Worm (Caenorhabditis elegans): ENCODE data around the gene tag-243.

Gene tag-243

ce11 chrIII:4688356-4688755 lies at the start of gene tag-243:
Gene tag-243 (minus strand): TSS chrIII:4688456.
- TF ChIP-seq nhr-77 (tag; optimal IDR thresholded peaks at IDR 0.05) = no peak
- TF ChIP-seq rnt-1 (tag; optimal IDR thresholded peaks at IDR 0.05) = peak; percentile 7
- no peak for TF ChIP-seq unc-30 (tag; optimal IDR thresholded peaks at IDR 0.05)
- peak; percentile 5 for TF ChIP-seq nhr-71 (tag; optimal IDR thresholded peaks at IDR 0.05)

ce11 chrIII:4735443-4735842 lies 47.2 kb upstream of the tag-243 start, which contains the start of gene F17C8.7:
Gene F17C8.7 (plus strand): TSS chrIII:4735743.
- no peak for TF ChIP-seq dpl-1 (GFP tag; optimal IDR thresholded peaks at IDR 0.05)
- TF ChIP-seq lin-13 (GFP tag; optimal IDR thresholded peaks at IDR 0.05) = no peak

ce11 chrIII:4734056-4734455 lies 45.8 kb upstream of the tag-243 start, which contains the start of gene F17C8.9:
Gene F17C8.9 (plus strand): TSS chrIII:4734356.
- TF ChIP-seq unc-62 (GFP tag; optimal IDR thresholded peaks at IDR 0.05) (no peak), sox-4 (tag; optimal IDR thresholded peaks at IDR 0.05) (no peak), nhr-90 (tag; optimal IDR thresholded peaks at IDR 0.05; ENCODE audit: poor library complexity) (no peak), ces-1 (GFP tag; optimal IDR thresholded peaks at IDR 0.05) (no peak), pax-3 (tag; optimal IDR thresholded peaks at IDR 0.05) (no peak), efl-1 (optimal IDR thresholded peaks at IDR 0.05) (no peak), efl-1 (GFP tag; optimal IDR thresholded peaks at IDR 0.05 in 1 of 2) (no peak), nhr-76 (tag; optimal IDR thresholded peaks at IDR 0.05) (no peak), rnt-1 (tag; optimal IDR thresholded peaks at IDR 0.05) (no peak), unc-30 (tag; optimal IDR thresholded peaks at IDR 0.05) (no peak), tbx-2 (tag; optimal IDR thresholded peaks at IDR 0.05) (no peak), hlh-17 (GFP tag; optimal IDR thresholded peaks at IDR 0.05; ENCODE audit: borderline replicate concordance) (no peak), aly-2 (tag; optimal IDR thresholded peaks at IDR 0.05) (no peak), snpc-4 (tag; optimal IDR thresholded peaks at IDR 0.05) (no peak)

ce11 chrIII:4731295-4731988 lies 43.2 kb upstream of the tag-243 start, which contains the start of gene F17C8.3:
Gene F17C8.3 (plus strand): TSS chrIII:4731938.
- TF ChIP-seq ceh-8 (GFP tag; optimal IDR thresholded peaks at IDR 0.05) = no peak
- TF ChIP-seq snu-23 (GFP tag; optimal IDR thresholded peaks at IDR 0.05) = peak; percentile 53
- no peak for TF ChIP-seq egl-27 (tag; optimal IDR thresholded peaks at IDR 0.05)
- TF ChIP-seq C34B4.2 (tag; optimal IDR thresholded peaks at IDR 0.05) = no peak
- TF ChIP-seq lin-14 (GFP tag; optimal IDR thresholded peaks at IDR 0.05) = peak; percentile 83
- TF ChIP-seq vab-15 (tag; optimal IDR thresholded peaks at IDR 0.05) = no peak
- no peak for TF ChIP-seq C16A3.4 (tag; optimal IDR thresholded peaks at IDR 0.05)
- TF ChIP-seq mef-2 (tag; optimal IDR thresholded peaks at IDR 0.05) = no peak
- no peak for TF ChIP-seq Y116A8C.19 (tag; optimal IDR thresholded peaks at IDR 0.05; ENCODE audit: borderline replicate concordance)
- TF ChIP-seq nhr-76 (tag; optimal IDR thresholded peaks at IDR 0.05) = no peak
- no peak for TF ChIP-seq nhr-11 (tag; optimal IDR thresholded peaks at IDR 0.05)
- no peak for TF ChIP-seq nhr-77 (tag; optimal IDR thresholded peaks at IDR 0.05)
- TF ChIP-seq fkh-10 (GFP tag; optimal IDR thresholded peaks at IDR 0.05) = no peak
- TF ChIP-seq unc-86 (tag; optimal IDR thresholded peaks at IDR 0.05) = no peak
- TF ChIP-seq irx-1 (tag; optimal IDR thresholded peaks at IDR 0.05) = no peak
- TF ChIP-seq efl-3 (GFP tag; optimal IDR thresholded peaks at IDR 0.05) = no peak
- peak; percentile 88 for TF ChIP-seq dsc-1 (tag; optimal IDR thresholded peaks at IDR 0.05)
- TF ChIP-seq nhr-90 (tag; optimal IDR thresholded peaks at IDR 0.05; ENCODE audit: poor library complexity) = no peak
- TF ChIP-seq F16B12.6 (tag; optimal IDR thresholded peaks at IDR 0.05) = no peak
- TF ChIP-seq pag-3 (tag; optimal IDR thresholded peaks at IDR 0.05; ENCODE audit: borderline replicate concordance, insufficient read depth) = peak; percentile 32
- TF ChIP-seq ceh-88 (GFP tag; IDR thresholded peaks at IDR 0.05) = no peak
- TF ChIP-seq aly-2 (tag; optimal IDR thresholded peaks at IDR 0.05) = no peak
- TF ChIP-seq nhr-28 (tag; optimal IDR thresholded peaks at IDR 0.05) = no peak
- TF ChIP-seq lin-15B (tag; optimal IDR thresholded peaks at IDR 0.05) = no peak
- TF ChIP-seq mep-1 (tag; optimal IDR thresholded peaks at IDR 0.05) = peak; percentile 20
- TF ChIP-seq lin-35 (GFP tag; optimal IDR thresholded peaks at IDR 0.05) = no peak
- peak; percentile 4 for TF ChIP-seq unc-130 (tag; optimal IDR thresholded peaks at IDR 0.05)
- TF ChIP-seq dpl-1 (GFP tag; optimal IDR thresholded peaks at IDR 0.05) = peak in 1 of 3 experiments; percentile 5
- no peak for TF ChIP-seq sox-4 (tag; optimal IDR thresholded peaks at IDR 0.05)
- TF ChIP-seq sup-37 (GFP tag; optimal IDR thresholded peaks at IDR 0.05) = no peak
- TF ChIP-seq isw-1 (GFP tag; IDR thresholded peaks at IDR 0.05) = no peak
- no peak for TF ChIP-seq elt-3 (tag; optimal IDR thresholded peaks at IDR 0.05)
- no peak for TF ChIP-seq hlh-17 (GFP tag; optimal IDR thresholded peaks at IDR 0.05; ENCODE audit: borderline replicate concordance)
- TF ChIP-seq lin-13 (GFP tag; optimal IDR thresholded peaks at IDR 0.05) = no peak
- TF ChIP-seq rnt-1 (tag; optimal IDR thresholded peaks at IDR 0.05) = peak; percentile 56
- TF ChIP-seq unc-30 (tag; optimal IDR thresholded peaks at IDR 0.05) = no peak

Measured in whole organism, L1 larva.